Worm (Caenorhabditis elegans): ENCODE results near the gene aagr-3.
A peak's percentile ranks its signal among the peaks of the same experiment; 100 is the strongest.

The aagr-3 gene

DNA sequence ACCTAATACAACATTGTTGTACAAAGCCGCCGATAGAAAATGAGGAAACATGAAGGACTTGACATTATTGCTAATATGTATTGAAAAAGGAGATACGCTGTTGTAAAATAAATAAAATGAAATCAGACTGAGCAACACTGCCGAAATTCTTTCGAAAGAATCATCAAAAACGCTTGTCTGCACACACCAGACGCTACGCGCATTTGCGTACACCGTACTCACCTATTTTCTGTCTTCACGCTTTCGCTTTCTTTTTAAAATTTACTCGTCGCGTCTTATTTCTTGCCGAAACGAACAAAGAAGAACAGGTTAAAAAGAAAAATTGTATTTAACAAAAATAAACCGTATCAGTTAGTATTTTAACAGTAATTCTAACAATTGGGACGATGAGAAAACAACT is 38.6 kb downstream of the aagr-3 start:
- no peak for TF ChIP-seq nhr-12 (tag; optimal IDR thresholded peaks at IDR 0.05)
- TF ChIP-seq egl-27 (tag; optimal IDR thresholded peaks at IDR 0.05) = no peak
- peak; percentile 56 for TF ChIP-seq sem-4 (tag; optimal IDR thresholded peaks at IDR 0.05)
- TF ChIP-seq F13H6.1 (tag; optimal IDR thresholded peaks at IDR 0.05) = peak; percentile 4
- TF ChIP-seq sma-9 (GFP tag; optimal IDR thresholded peaks at IDR 0.05) = peak; percentile 43
- no peak for TF ChIP-seq sma-9 (tag; optimal IDR thresholded peaks at IDR 0.05)
- no peak for TF ChIP-seq aly-2 (tag; optimal IDR thresholded peaks at IDR 0.05)
- peak; percentile 49 for TF ChIP-seq gmeb-1 (tag; optimal IDR thresholded peaks at IDR 0.05)
- no peak for TF ChIP-seq peb-1 (tag; optimal IDR thresholded peaks at IDR 0.05)
- TF ChIP-seq nhr-10 (tag; optimal IDR thresholded peaks at IDR 0.05) = no peak
- TF ChIP-seq blmp-1 (tag; optimal IDR thresholded peaks at IDR 0.05; ENCODE audit: insufficient read depth) = peak; percentile 98
- TF ChIP-seq nhr-129 (tag; optimal IDR thresholded peaks at IDR 0.05) = peak; percentile 32
- peak; percentile 64 to 92 for TF ChIP-seq lsy-2 (tag; optimal IDR thresholded peaks at IDR 0.05)
- TF ChIP-seq unc-55 (GFP tag; optimal IDR thresholded peaks at IDR 0.05) = peak; percentile 43
- peak; percentile 72 for TF ChIP-seq C34F6.9 (tag; optimal IDR thresholded peaks at IDR 0.05)
- TF ChIP-seq fos-1 (tag; optimal IDR thresholded peaks at IDR 0.05) = peak; percentile 55
- peak; percentile 24 for TF ChIP-seq nhr-21 (tag; optimal IDR thresholded peaks at IDR 0.05)
- peak; percentile 43 for TF ChIP-seq sma-3 (GFP tag; optimal IDR thresholded peaks at IDR 0.05)
- TF ChIP-seq nhr-25 (tag; optimal IDR thresholded peaks at IDR 0.05) = no peak
- peak; percentile 58 for TF ChIP-seq crh-2 (tag; optimal IDR thresholded peaks at IDR 0.05)
- TF ChIP-seq ceh-16 (tag; optimal IDR thresholded peaks at IDR 0.05) = no peak
- no peak for TF ChIP-seq elt-3 (tag; optimal IDR thresholded peaks at IDR 0.05)
- peak; percentile 51 for TF ChIP-seq nhr-6 (tag; optimal IDR thresholded peaks at IDR 0.05)

DNA sequence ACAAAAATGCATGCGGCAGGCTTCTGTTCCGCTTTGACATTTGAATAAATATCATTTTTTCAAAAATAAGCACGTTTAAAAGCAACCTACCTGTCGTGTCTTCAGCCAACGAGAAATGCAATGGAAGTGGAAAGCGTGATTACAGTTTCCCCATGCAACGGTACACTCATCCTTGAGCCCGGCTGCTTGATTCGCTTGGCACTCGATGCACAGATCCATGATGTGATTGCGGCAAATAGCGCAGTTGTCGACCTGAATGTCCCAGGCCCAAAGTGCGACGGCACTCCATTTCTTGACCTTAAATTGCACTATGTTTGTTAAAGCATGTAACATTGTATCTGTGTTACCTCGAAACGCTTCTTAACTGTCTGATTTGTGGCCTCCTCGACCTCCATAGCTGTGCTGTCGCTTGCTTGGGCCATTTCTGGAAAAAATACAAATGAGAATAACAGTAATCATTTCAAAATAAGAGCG is 39.2 kb downstream of the aagr-3 start, which contains the start of gene rbx-1:
TSS of gene rbx-1 (minus strand) at position 424 of the 474 bp plus-strand sequence.
- TF ChIP-seq crh-2 (tag; optimal IDR thresholded peaks at IDR 0.05) = no peak
- no peak for TF ChIP-seq nhr-129 (tag; optimal IDR thresholded peaks at IDR 0.05)
- TF ChIP-seq nhr-11 (tag; optimal IDR thresholded peaks at IDR 0.05) = no peak
- no peak for TF ChIP-seq ZK546.5 (tag; optimal IDR thresholded peaks at IDR 0.05)
- TF ChIP-seq nhr-10 (tag; optimal IDR thresholded peaks at IDR 0.05) = no peak
- TF ChIP-seq zag-1 (tag; optimal IDR thresholded peaks at IDR 0.05) = no peak
- TF ChIP-seq ceh-82 (tag; optimal IDR thresholded peaks at IDR 0.05) = no peak
- TF ChIP-seq mbf-1 (tag; optimal IDR thresholded peaks at IDR 0.05) = no peak
- TF ChIP-seq ama-1 (optimal IDR thresholded peaks at IDR 0.05) = no peak
- TF ChIP-seq peb-1 (tag; optimal IDR thresholded peaks at IDR 0.05) = no peak
- TF ChIP-seq R02D3.7 (tag; optimal IDR thresholded peaks at IDR 0.05) = no peak
- TF ChIP-seq egl-27 (tag; optimal IDR thresholded peaks at IDR 0.05) = no peak
- no peak for TF ChIP-seq ztf-4 (tag; optimal IDR thresholded peaks at IDR 0.05)
- no peak for TF ChIP-seq C34F6.9 (tag; optimal IDR thresholded peaks at IDR 0.05)

DNA sequence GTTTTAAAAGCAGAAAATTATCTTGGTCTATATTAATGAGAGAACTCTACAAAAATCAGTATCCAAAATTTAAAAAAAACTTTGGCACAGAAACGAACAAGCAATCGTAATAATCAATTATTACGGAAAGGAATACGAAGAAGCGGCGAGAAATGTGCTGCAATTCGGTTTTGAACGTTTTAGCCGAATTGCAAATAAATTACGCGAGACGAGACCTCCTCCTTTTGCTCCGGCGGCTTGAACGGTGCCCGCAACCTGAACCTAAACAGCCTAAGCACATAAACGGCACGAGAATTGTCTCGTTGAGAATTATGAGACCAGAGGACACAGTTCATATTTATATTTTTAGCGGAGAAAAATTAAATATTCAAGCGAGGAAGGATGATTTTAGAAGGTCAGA is 39.9 kb downstream of the aagr-3 start:
- TF ChIP-seq ceh-82 (tag; optimal IDR thresholded peaks at IDR 0.05) = no peak
- no peak for TF ChIP-seq nhr-129 (tag; optimal IDR thresholded peaks at IDR 0.05)
- no peak for TF ChIP-seq nhr-10 (tag; optimal IDR thresholded peaks at IDR 0.05)
- TF ChIP-seq alr-1 (tag; optimal IDR thresholded peaks at IDR 0.05) = no peak
- no peak for TF ChIP-seq ztf-4 (tag; optimal IDR thresholded peaks at IDR 0.05)
- TF ChIP-seq fos-1 (tag; optimal IDR thresholded peaks at IDR 0.05) = no peak
- no peak for TF ChIP-seq snpc-4 (tag; optimal IDR thresholded peaks at IDR 0.05)
- TF ChIP-seq unc-62 (GFP tag; optimal IDR thresholded peaks at IDR 0.05) = no peak
- TF ChIP-seq nhr-23 (tag; optimal IDR thresholded peaks at IDR 0.05) = no peak
- no peak for TF ChIP-seq mbf-1 (tag; optimal IDR thresholded peaks at IDR 0.05)

DNA sequence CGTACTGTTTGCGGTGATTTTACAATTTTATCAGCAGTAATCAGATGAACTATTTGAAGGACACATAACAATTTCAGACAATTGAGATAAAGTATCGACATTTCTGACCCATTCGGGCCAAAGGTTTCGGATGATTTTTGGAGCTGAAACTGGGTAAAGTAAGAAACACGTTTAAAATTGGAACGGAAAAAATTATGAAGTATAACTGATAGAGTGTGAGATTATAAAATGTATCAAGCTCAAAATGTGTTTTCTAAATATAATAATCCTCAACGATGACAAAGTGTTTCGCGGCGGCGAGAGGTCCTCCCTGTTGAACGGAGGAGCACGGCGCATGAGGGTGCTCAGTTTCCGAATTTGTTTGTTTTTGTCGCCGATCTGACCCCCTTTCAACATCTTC is 43.8 kb downstream of the aagr-3 start, which contains the start of gene ZK287.4:
TSS of gene ZK287.4 (minus strand) at position 101 of the 400 bp plus-strand sequence.
- TF ChIP-seq skn-1 (tag; optimal IDR thresholded peaks at IDR 0.05) (no peak), ama-1 (optimal IDR thresholded peaks at IDR 0.05) (no peak), mbf-1 (tag; optimal IDR thresholded peaks at IDR 0.05) (no peak), ceh-82 (tag; optimal IDR thresholded peaks at IDR 0.05) (no peak), nhr-25 (tag; optimal IDR thresholded peaks at IDR 0.05) (no peak), unc-39 (tag; optimal IDR thresholded peaks at IDR 0.05) (no peak), peb-1 (tag; optimal IDR thresholded peaks at IDR 0.05) (no peak)
